Fruit fly (Drosophila melanogaster) whole organism, embryonic: ENCODE results near the gene CG45544.
A peak's percentile ranks its signal among the peaks of the same experiment; 100 is the strongest.

ENCODE experiments used
- Atf-2 ChIP-seq: fragments of 200-800 bp; sonication (Bioruptor generic); optimal IDR thresholded peaks from 2 replicates; lab custom pipeline; 2016; ENCODE audit warnings: missing biosample characterization, missing genetic modification characterization
- B-H2 ChIP-seq: fragments of 200-800 bp; sonication (Bioruptor generic); optimal IDR thresholded peaks from 2 replicates; lab custom pipeline; 2018; ENCODE audit warnings: missing biosample characterization, mild to moderate bottlenecking, missing genetic modification characterization
- Bgb ChIP-seq: fragments of 200-800 bp; sonication (Bioruptor generic); IDR thresholded peaks from 2 replicates; pipeline ENCODE4 v1.3.6; 2022; ENCODE audit warnings: missing biosample characterization, missing genetic modification characterization; ENCODE audit not compliant: partially characterized antibody
- CG10209 ChIP-seq: fragments of 200-800 bp; sonication (Bioruptor generic); optimal IDR thresholded peaks from 3 replicates; lab custom pipeline; 2017; ENCODE audit warnings: missing biosample characterization, mild to moderate bottlenecking, missing genetic modification characterization, missing genetic modification reagents
- CG10959 ChIP-seq: fragments of 200-800 bp; sonication (Bioruptor generic); IDR thresholded peaks from 2 replicates; pipeline ENCODE4 v1.3.6; 2022; ENCODE audit warnings: missing biosample characterization, missing genetic modification characterization
- CG12104 ChIP-seq: fragments of 200-800 bp; sonication (Bioruptor generic); optimal IDR thresholded peaks from 3 replicates; lab custom pipeline; 2016; ENCODE audit warnings: missing biosample characterization, missing genetic modification characterization
- CG1233 ChIP-seq: fragments of 200-800 bp; sonication (Bioruptor generic); optimal IDR thresholded peaks from 4 replicates; lab custom pipeline; 2018; ENCODE audit warnings: missing biosample characterization, mild to moderate bottlenecking, missing genetic modification characterization
- CG18476 ChIP-seq: fragments of 200-800 bp; sonication (Bioruptor generic); optimal IDR thresholded peaks from 2 replicates; lab custom pipeline; 2016; ENCODE audit warnings: missing biosample characterization, mild to moderate bottlenecking, missing genetic modification characterization
- CG34224 ChIP-seq: fragments of 200-800 bp; sonication (Bioruptor generic); IDR thresholded peaks from 3 replicates; pipeline ENCODE4 v1.3.6; 2022; ENCODE audit warnings: missing biosample characterization, missing genetic modification characterization; ENCODE audit not compliant: partially characterized antibody
- CG4617 ChIP-seq: fragments of 200-800 bp; sonication (Bioruptor generic); optimal IDR thresholded peaks from 3 replicates; lab custom pipeline; 2016; ENCODE audit warnings: missing biosample characterization, missing genetic modification characterization, borderline replicate concordance
- CG4707 ChIP-seq: fragments of 200-800 bp; sonication (Bioruptor generic); optimal IDR thresholded peaks from 2 replicates; lab custom pipeline; 2018; ENCODE audit warnings: missing biosample characterization, mild to moderate bottlenecking, missing genetic modification characterization, moderate library complexity
- CG6654 ChIP-seq: fragments of 200-800 bp; sonication (Bioruptor generic); optimal IDR thresholded peaks from 2 replicates; lab custom pipeline; 2017; ENCODE audit warnings: missing biosample characterization, mild to moderate bottlenecking, missing genetic modification characterization
- CG6813 ChIP-seq: fragments of 200-800 bp; sonication (Bioruptor generic); optimal IDR thresholded peaks from 2 replicates; lab custom pipeline; 2017; ENCODE audit warnings: missing biosample characterization, missing genetic modification characterization, mild to moderate bottlenecking, moderate library complexity, missing genetic modification reagents
- CG7928 ChIP-seq: fragments of 200-800 bp; sonication (Bioruptor generic); optimal IDR thresholded peaks from 2 replicates; lab custom pipeline; 2017; ENCODE audit warnings: missing biosample characterization, mild to moderate bottlenecking, missing genetic modification characterization
- CG7987 ChIP-seq: fragments of 200-800 bp; sonication (Bioruptor generic); optimal IDR thresholded peaks from 2 replicates; lab custom pipeline; 2018; ENCODE audit warnings: missing biosample characterization, mild to moderate bottlenecking, missing genetic modification characterization, moderate library complexity
- CG8281 ChIP-seq: fragments of 200-800 bp; sonication (Bioruptor generic); optimal IDR thresholded peaks from 2 replicates; lab custom pipeline; 2018; ENCODE audit warnings: missing biosample characterization, mild to moderate bottlenecking, missing genetic modification characterization, moderate library complexity
- CG8359 ChIP-seq: fragments of 200-800 bp; sonication (Bioruptor generic); optimal IDR thresholded peaks from 2 replicates; lab custom pipeline; 2017; ENCODE audit warnings: missing biosample characterization, mild to moderate bottlenecking, missing genetic modification characterization, borderline replicate concordance
- CG8388 ChIP-seq: fragments of 200-800 bp; sonication (Bioruptor generic); optimal IDR thresholded peaks from 2 replicates; lab custom pipeline; 2019; ENCODE audit warnings: missing biosample characterization, mild to moderate bottlenecking, missing genetic modification characterization, moderate library complexity
- Dll ChIP-seq: fragments of 200-800 bp; sonication (Bioruptor generic); IDR thresholded peaks from 4 replicates; pipeline ENCODE4 v1.3.6; 2022; ENCODE audit warnings: missing biosample characterization, missing genetic modification characterization; ENCODE audit not compliant: partially characterized antibody
- Doc2 ChIP-seq: fragments of 200-800 bp; sonication (Bioruptor generic); IDR thresholded peaks from 2 replicates; pipeline ENCODE4 v1.3.6; 2022; ENCODE audit warnings: missing biosample characterization, missing genetic modification characterization
- Doc3 ChIP-seq: fragments of 200-800 bp; sonication (Bioruptor generic); IDR thresholded peaks from 3 replicates; pipeline ENCODE4 v1.3.6; 2022; ENCODE audit warnings: missing biosample characterization, missing genetic modification characterization; ENCODE audit not compliant: partially characterized antibody
- Dp ChIP-seq: fragments of 200-800 bp; sonication (Bioruptor generic); optimal IDR thresholded peaks from 2 replicates; lab custom pipeline; 2018; ENCODE audit warnings: missing biosample characterization, mild to moderate bottlenecking, missing genetic modification characterization, moderate library complexity
- Dref ChIP-seq: fragments of 200-800 bp; sonication (Bioruptor generic); IDR thresholded peaks from 2 replicates; pipeline ENCODE4 v1.3.6; 2022; ENCODE audit warnings: missing biosample characterization, missing genetic modification characterization
- E2f1 ChIP-seq: fragments of 200-800 bp; sonication (Bioruptor generic); IDR thresholded peaks from 2 replicates; pipeline ENCODE4 v1.3.6; 2022; ENCODE audit warnings: missing biosample characterization, missing genetic modification characterization
- Eip74EF ChIP-seq, 2 experiments: fragments of 200-800 bp in 1 of 2; fragments of >200 bp in 1 of 2; sonication (Bioruptor generic) in 1 of 2; optimal IDR thresholded peaks; 2 replicates each; lab custom pipeline; 2017 to 2019; ENCODE audit warnings: missing biosample characterization in 2 of 2, missing genetic modification characterization in 2 of 2, mild to moderate bottlenecking in 1 of 2, moderate library complexity in 1 of 2
- Elba2 ChIP-seq: fragments of 200-800 bp; sonication (Bioruptor generic); optimal IDR thresholded peaks from 3 replicates; lab custom pipeline; 2016; ENCODE audit warnings: missing biosample characterization, missing genetic modification characterization
- Fer2 ChIP-seq: fragments of 200-800 bp; sonication (Bioruptor generic); optimal IDR thresholded peaks from 2 replicates; lab custom pipeline; 2018; ENCODE audit warnings: missing biosample characterization, mild to moderate bottlenecking, missing genetic modification characterization, moderate library complexity
- Gug ChIP-seq: fragments of 200-800 bp; sonication (Bioruptor generic); IDR thresholded peaks from 4 replicates; pipeline ENCODE4 v1.3.6; 2022; ENCODE audit warnings: missing biosample characterization, missing genetic modification characterization
- H2.0 ChIP-seq: fragments of 200-800 bp; sonication (Bioruptor generic); IDR thresholded peaks from 2 replicates; pipeline ENCODE4 v1.3.6; 2022; ENCODE audit warnings: missing biosample characterization, missing genetic modification characterization
- HLH4C ChIP-seq: fragments of 200-800 bp; sonication (Bioruptor generic); IDR thresholded peaks from 3 replicates; pipeline ENCODE4 v1.3.6; 2022; ENCODE audit warnings: missing biosample characterization, missing genetic modification characterization; ENCODE audit not compliant: partially characterized antibody
- Hr78 ChIP-seq, 2 experiments: fragments of 200-800 bp in 1 of 2; fragments of >200 bp in 1 of 2; sonication (Bioruptor generic) in 1 of 2; optimal IDR thresholded peaks; 2 replicates each; lab custom pipeline; 2017 to 2019; ENCODE audit warnings: missing biosample characterization in 2 of 2, missing genetic modification characterization in 2 of 2, mild to moderate bottlenecking in 1 of 2, moderate library complexity in 1 of 2
- Opbp ChIP-seq: fragments of 200-800 bp; sonication (Bioruptor generic); IDR thresholded peaks from 3 replicates; pipeline ENCODE4 v1.3.6; 2022; ENCODE audit warnings: missing biosample characterization, missing genetic modification characterization; ENCODE audit not compliant: partially characterized antibody
- Spps ChIP-seq: fragments of 200-800 bp; sonication (Bioruptor generic); optimal IDR thresholded peaks from 2 replicates; lab custom pipeline; 2018; ENCODE audit warnings: missing biosample characterization, mild to moderate bottlenecking, missing genetic modification characterization
- Xbp1 ChIP-seq: fragments of 200-800 bp; sonication (Bioruptor generic); optimal IDR thresholded peaks from 3 replicates; lab custom pipeline; 2016; ENCODE audit warnings: missing biosample characterization, mild to moderate bottlenecking, missing genetic modification characterization
- amos ChIP-seq: fragments of 200-800 bp; sonication (Bioruptor generic); IDR thresholded peaks from 2 replicates; pipeline ENCODE4 v1.3.6; 2022; ENCODE audit warnings: missing biosample characterization, missing genetic modification characterization; ENCODE audit not compliant: partially characterized antibody
- aop ChIP-seq: fragments of 200-800 bp; sonication (Bioruptor generic); IDR thresholded peaks from 2 replicates; pipeline ENCODE4 v1.3.6; 2022; ENCODE audit warnings: missing biosample characterization, missing genetic modification characterization
- ap ChIP-seq: fragments of 200-800 bp; sonication (Bioruptor generic); IDR thresholded peaks from 2 replicates; pipeline ENCODE4 v1.3.6; 2022; ENCODE audit warnings: missing biosample characterization, missing genetic modification characterization
- ato ChIP-seq: fragments of 200-800 bp; sonication (Bioruptor generic); IDR thresholded peaks from 2 replicates; pipeline ENCODE4 v1.3.6; 2022; ENCODE audit warnings: missing biosample characterization, missing genetic modification characterization; ENCODE audit not compliant: partially characterized antibody
- dmrt99B ChIP-seq: fragments of 200-800 bp; sonication (Bioruptor generic); optimal IDR thresholded peaks from 2 replicates; lab custom pipeline; 2018; ENCODE audit warnings: missing biosample characterization, mild to moderate bottlenecking, missing genetic modification characterization, moderate library complexity
- hth ChIP-seq: fragments of >200 bp; optimal IDR thresholded peaks from 2 replicates; lab custom pipeline; 2017; ENCODE audit warnings: inconsistent platforms
- kni ChIP-seq: fragments of 200-800 bp; sonication (Bioruptor generic); optimal IDR thresholded peaks from 3 replicates; lab custom pipeline; 2017; ENCODE audit warnings: mild to moderate bottlenecking, missing biosample characterization, missing genetic modification reagents, missing genetic modification characterization
- nom ChIP-seq: fragments of 200-800 bp; sonication (Bioruptor generic); optimal IDR thresholded peaks from 2 replicates; lab custom pipeline; 2017; ENCODE audit warnings: missing biosample characterization, missing genetic modification characterization, mild to moderate bottlenecking, moderate library complexity, missing genetic modification reagents
- schlank ChIP-seq: fragments of 200-800 bp; sonication (Bioruptor generic); optimal IDR thresholded peaks from 2 replicates; lab custom pipeline; 2018; ENCODE audit warnings: missing biosample characterization, mild to moderate bottlenecking, missing genetic modification characterization
- sd ChIP-seq: fragments of 200-800 bp; sonication (Bioruptor generic); optimal IDR thresholded peaks from 3 replicates; lab custom pipeline; 2018; ENCODE audit warnings: missing biosample characterization, mild to moderate bottlenecking, missing genetic modification characterization, moderate library complexity
- sima ChIP-seq: fragments of 200-800 bp; sonication (Bioruptor generic); optimal IDR thresholded peaks from 2 replicates; lab custom pipeline; 2016; ENCODE audit warnings: missing biosample characterization, missing genetic modification characterization
- sqz ChIP-seq: fragments of 200-800 bp; sonication (Bioruptor generic); optimal IDR thresholded peaks from 3 replicates; lab custom pipeline; 2018; ENCODE audit warnings: missing biosample characterization, mild to moderate bottlenecking, missing genetic modification characterization
- wor ChIP-seq: fragments of 200-800 bp; sonication (Bioruptor generic); IDR thresholded peaks from 2 replicates; pipeline ENCODE4 v1.3.6; 2022; ENCODE audit warnings: missing biosample characterization, missing genetic modification characterization
- zfh2 ChIP-seq: fragments of 200-800 bp; sonication (Bioruptor generic); optimal IDR thresholded peaks from 2 replicates; lab custom pipeline; 2016; ENCODE audit warnings: missing biosample characterization, missing genetic modification characterization

CG45544 gene

dm6 chr3R:29214262-29214661, 42.0 kb upstream of the CG45544 start (continued):
- TF ChIP-seq Hr78 (GFP tag; optimal IDR thresholded peaks at IDR 0.05; lab: Kevin White, UChicago) (peak in 1 of 2 experiments; percentile 96), ap (GFP tag; lab: Robert Waterston, UW) (peak; percentile 99), Dref (peak; percentile 50), wor (peak; percentile 97), nom (peak; percentile 99), Xbp1 (GFP tag; lab: Kevin White, UChicago) (peak; percentile 99), kni (GFP tag; lab: Kevin White, UChicago) (peak; percentile 98), Elba2 (GFP tag; lab: Kevin White, UChicago) (peak; percentile 97), CG4707 (GFP tag; lab: Kevin White, UChicago) (peak; percentile 97), dmrt99B (tag; lab: Kevin White, UChicago) (peak; percentile 99), CG6813 (GFP tag; lab: Kevin White, UChicago) (peak; percentile 99), CG7928 (GFP tag; lab: Kevin White, UChicago) (peak; percentile 86), Dp (peak; percentile 46), CG8359 (GFP tag; lab: Kevin White, UChicago) (peak; percentile 96), sqz (GFP tag; lab: Kevin White, UChicago) (peak; percentile 99), Fer2 (tag; lab: Kevin White, UChicago) (peak; percentile 97), schlank (tag; lab: Kevin White, UChicago) (peak; percentile 98), amos (GFP tag; lab: Robert Waterston, UW) (peak; percentile 40; the same call in 1 of the 2 replicates), aop (GFP tag; lab: Robert Waterston, UW) (peak; percentile 98), CG10959 (GFP tag; lab: Robert Waterston, UW) (peak; percentile 99), hth (lab: Kevin White, UChicago) (no peak), Doc2 (GFP tag; lab: Robert Waterston, UW) (peak; percentile 90), CG6654 (peak; percentile 92), Bgb (0 out of 2 replicates have a peak, but pooled peaks have one; percentile 60), HLH4C (peak; percentile 67), CG34224 (GFP tag; lab: Robert Waterston, UW) (peak; percentile 25; the same call in 1 of the 3 replicates), CG7987 (peak; percentile 99), Opbp (GFP tag; lab: Robert Waterston, UW) (peak; percentile 68), ato (peak; percentile 22; the same call in 1 of the 2 replicates), CG12104 (GFP tag; lab: Kevin White, UChicago) (peak; percentile 99), zfh2 (peak; percentile 99), CG10209 (peak; percentile 99), sima (peak; percentile 99), Eip74EF (GFP tag; optimal IDR thresholded peaks at IDR 0.05; lab: Kevin White, UChicago) (peak in 1 of 2 experiments; percentile 99), H2.0 (GFP tag; lab: Robert Waterston, UW) (peak; percentile 99), Gug (GFP tag; lab: Robert Waterston, UW) (peak; percentile 98), CG4617 (peak; percentile 99), CG18476 (GFP tag; lab: Kevin White, UChicago) (peak; percentile 99), sd (tag; lab: Kevin White, UChicago) (peak; percentile 94), CG8388 (GFP tag; lab: Kevin White, UChicago) (peak; percentile 99), E2f1 (peak; percentile 99), B-H2 (GFP tag; lab: Kevin White, UChicago) (peak; percentile 99), Spps (tag; lab: Kevin White, UChicago) (peak; percentile 99), CG1233 (GFP tag; lab: Kevin White, UChicago) (peak; percentile 99), Dll (GFP tag; lab: Robert Waterston, UW) (peak; percentile 24; the same call in 1 of the 4 replicates), Atf-2 (peak; percentile 99), Doc3 (no peak), CG8281 (tag; lab: Kevin White, UChicago) (peak; percentile 94)
